Worm (Caenorhabditis elegans) whole organism, L4 larva: ENCODE measurements around the gene str-64.

ENCODE experiments used
- F26F4.8 ChIP-seq: fragments of 200-800 bp; sonication (Bioruptor generic); conservative IDR thresholded peaks from 2 replicates; pipeline ENCODE4 v1.3.6; 2022; ENCODE audit warnings: missing genetic modification characterization, missing compliant biosample characterization
- F37D6.2 ChIP-seq: sonication (generic microtip); optimal IDR thresholded peaks from 2 replicates; lab custom pipeline; 2016; ENCODE audit warnings: mild to moderate bottlenecking, missing genetic modification characterization, missing compliant biosample characterization
- F44E2.7 ChIP-seq: fragments of 200-800 bp; sonication (Bioruptor generic); IDR thresholded peaks from 2 replicates; pipeline ENCODE4 v2.1.2; 2022; ENCODE audit warnings: missing genetic modification characterization, missing compliant biosample characterization
- F49E8.2 ChIP-seq: sonication (generic microtip); optimal IDR thresholded peaks from 2 replicates; lab custom pipeline; 2016; ENCODE audit warnings: missing compliant biosample characterization, mild to moderate bottlenecking, missing genetic modification characterization, borderline replicate concordance
- R02D3.7 ChIP-seq: fragments of 150-350 bp; sonication (generic microtip); optimal IDR thresholded peaks from 3 replicates; lab custom pipeline; 2014; ENCODE audit warnings: missing biosample characterization, missing genetic modification characterization
- Y105C5A.15 ChIP-seq: fragments of 200-800 bp; sonication (Bioruptor generic); IDR thresholded peaks from 2 replicates; pipeline ENCODE4 v1.3.6; 2022; ENCODE audit warnings: missing genetic modification characterization, missing compliant biosample characterization
- ZK337.2 ChIP-seq: fragments of 200-800 bp; sonication (Bioruptor generic); IDR thresholded peaks from 2 replicates; pipeline ENCODE4 v1.3.6; 2022; ENCODE audit warnings: missing genetic modification reagents, missing genetic modification characterization, missing compliant biosample characterization
- ZK546.5 ChIP-seq, 2 experiments: sonication (generic microtip); optimal IDR thresholded peaks; 2 replicates each; lab custom pipeline; 2017; ENCODE audit warnings: missing biosample characterization in 2 of 2, missing genetic modification characterization in 2 of 2
- aha-1 ChIP-seq: fragments of 150-350 bp; peaks from one replicate; lab custom pipeline; 2014; ENCODE audit warnings: missing biosample characterization, missing genetic modification characterization
- aly-2 ChIP-seq: sonication (generic microtip); optimal IDR thresholded peaks from 2 replicates; lab custom pipeline; 2018; ENCODE audit warnings: missing biosample characterization, missing genetic modification characterization
- arid-1 ChIP-seq: fragments of 200-800 bp; sonication (Bioruptor generic); conservative IDR thresholded peaks from 2 replicates; pipeline ENCODE4 v1.3.6; 2022; ENCODE audit warnings: missing genetic modification reagents, missing genetic modification characterization, missing compliant biosample characterization
- ceh-28 ChIP-seq: fragments of 150-350 bp; optimal IDR thresholded peaks from 2 replicates; lab custom pipeline; 2014; ENCODE audit warnings: missing biosample characterization, missing genetic modification reagents, missing genetic modification characterization
- ces-1 ChIP-seq: fragments of 150-350 bp; sonication (generic microtip); optimal IDR thresholded peaks from 4 replicates; lab custom pipeline; 2014; ENCODE audit warnings: missing biosample characterization, missing genetic modification reagents, missing genetic modification characterization
- ctbp-1 ChIP-seq: fragments of 200-800 bp; sonication (Bioruptor generic); IDR thresholded peaks from 2 replicates; pipeline ENCODE4 v1.3.6; 2022; ENCODE audit warnings: missing genetic modification reagents, missing genetic modification characterization, missing compliant biosample characterization
- daf-16 ChIP-seq, 3 experiments: sonication (generic microtip); optimal IDR thresholded peaks; 2 replicates each; lab custom pipeline; 2016 to 2017; ENCODE audit warnings: missing genetic modification characterization in 3 of 3, missing genetic modification reagents in 3 of 3, mild to moderate bottlenecking in 2 of 3, missing compliant biosample characterization in 2 of 3, missing biosample characterization in 1 of 3, moderate library complexity in 1 of 3
- daf-19 ChIP-seq: fragments of 200-800 bp; sonication (Bioruptor generic); conservative IDR thresholded peaks from 2 replicates; pipeline ENCODE4 v1.3.6; 2022; ENCODE audit warnings: missing genetic modification characterization, missing compliant biosample characterization
- dmd-8 ChIP-seq: fragments of 200-800 bp; sonication (Bioruptor generic); IDR thresholded peaks from 2 replicates; pipeline ENCODE4 v1.3.6; 2022; ENCODE audit warnings: missing genetic modification characterization, missing compliant biosample characterization
- gei-8 ChIP-seq: fragments of 200-800 bp; sonication (Bioruptor generic); optimal IDR thresholded peaks from 2 replicates; lab custom pipeline; 2018; ENCODE audit warnings: mild to moderate bottlenecking, missing genetic modification characterization, missing compliant biosample characterization
- hlh-11 ChIP-seq: fragments of 200-800 bp; sonication (Bioruptor generic); optimal IDR thresholded peaks from 2 replicates; lab custom pipeline; 2018; ENCODE audit warnings: mild to moderate bottlenecking, missing genetic modification characterization, missing compliant biosample characterization
- hlh-30 ChIP-seq: sonication (generic microtip); optimal IDR thresholded peaks from 2 replicates; lab custom pipeline; 2017; ENCODE audit warnings: antibody characterized with exemption, mild to moderate bottlenecking, missing genetic modification characterization, missing compliant biosample characterization; ENCODE audit not compliant: insufficient read depth
- hmg-1.1 ChIP-seq: fragments of 200-800 bp; sonication (Bioruptor generic); IDR thresholded peaks from 2 replicates; pipeline ENCODE4 v1.3.6; 2022; ENCODE audit warnings: missing genetic modification reagents, missing genetic modification characterization, missing compliant biosample characterization
- lim-7 ChIP-seq: fragments of 200-800 bp; sonication (Bioruptor generic); IDR thresholded peaks from 2 replicates; pipeline ENCODE4 v1.3.6; 2022; ENCODE audit warnings: missing genetic modification characterization, missing compliant biosample characterization
- lin-15B ChIP-seq: fragments of 150-350 bp; sonication (generic microtip); optimal IDR thresholded peaks from 3 replicates; lab custom pipeline; 2014; ENCODE audit warnings: missing biosample characterization, missing genetic modification characterization
- lir-3 ChIP-seq: sonication (generic microtip); optimal IDR thresholded peaks from 2 replicates; lab custom pipeline; 2016; ENCODE audit warnings: mild to moderate bottlenecking, missing genetic modification characterization, missing compliant biosample characterization
- nhr-42 ChIP-seq: fragments of 200-800 bp; sonication (Bioruptor generic); IDR thresholded peaks from 2 replicates; pipeline ENCODE4 v1.3.6; 2022; ENCODE audit warnings: missing genetic modification characterization, missing compliant biosample characterization
- rbr-2 ChIP-seq: sonication (generic microtip); optimal IDR thresholded peaks from 2 replicates; lab custom pipeline; 2016; ENCODE audit warnings: missing genotype, missing genetic modification characterization, missing compliant biosample characterization
- set-16 ChIP-seq: fragments of 200-800 bp; sonication (Bioruptor generic); IDR thresholded peaks from 2 replicates; pipeline ENCODE4 v1.3.6; 2022; ENCODE audit warnings: missing genetic modification reagents, missing genetic modification characterization, missing compliant biosample characterization
- snpc-1.2 ChIP-seq: fragments of 200-800 bp; sonication (Bioruptor generic); IDR thresholded peaks from 2 replicates; pipeline ENCODE4 v1.3.6; 2022; ENCODE audit warnings: missing genetic modification reagents, missing genetic modification characterization, missing compliant biosample characterization
- tag-97 ChIP-seq: fragments of 200-800 bp; sonication (Bioruptor generic); IDR thresholded peaks from 2 replicates; pipeline ENCODE4 v1.3.6; 2022; ENCODE audit warnings: missing genetic modification characterization, missing compliant biosample characterization
- unc-62 ChIP-seq, 3 experiments: fragments of 150-350 bp in 1 of 3; sonication (generic microtip); optimal IDR thresholded peaks in 2 of 3; peaks in 1 of 3; 1 replicate in 1 of 3; 2 replicates in 2 of 3; lab custom pipeline; 2014 to 2017; ENCODE audit warnings: missing biosample characterization in 3 of 3, missing genetic modification characterization in 3 of 3, missing genetic modification reagents in 3 of 3, missing genotype in 1 of 3
- zfp-2 ChIP-seq: sonication (generic microtip); optimal IDR thresholded peaks from 2 replicates; lab custom pipeline; 2016; ENCODE audit warnings: mild to moderate bottlenecking, missing genetic modification characterization, missing compliant biosample characterization
- zfp-3 ChIP-seq: fragments of 200-800 bp; sonication (Bioruptor generic); conservative IDR thresholded peaks from 2 replicates; pipeline ENCODE4 v1.3.6; 2022; ENCODE audit warnings: missing genetic modification reagents, missing genetic modification characterization, missing compliant biosample characterization
- ztf-11 ChIP-seq: fragments of 150-350 bp; optimal IDR thresholded peaks from 2 replicates; lab custom pipeline; 2014; ENCODE audit warnings: missing biosample characterization, missing genetic modification characterization
- ztf-7 ChIP-seq: fragments of 150-350 bp; optimal IDR thresholded peaks from 2 replicates; lab custom pipeline; 2014; ENCODE audit warnings: missing biosample characterization, missing genetic modification characterization

str-64 gene

DNA sequence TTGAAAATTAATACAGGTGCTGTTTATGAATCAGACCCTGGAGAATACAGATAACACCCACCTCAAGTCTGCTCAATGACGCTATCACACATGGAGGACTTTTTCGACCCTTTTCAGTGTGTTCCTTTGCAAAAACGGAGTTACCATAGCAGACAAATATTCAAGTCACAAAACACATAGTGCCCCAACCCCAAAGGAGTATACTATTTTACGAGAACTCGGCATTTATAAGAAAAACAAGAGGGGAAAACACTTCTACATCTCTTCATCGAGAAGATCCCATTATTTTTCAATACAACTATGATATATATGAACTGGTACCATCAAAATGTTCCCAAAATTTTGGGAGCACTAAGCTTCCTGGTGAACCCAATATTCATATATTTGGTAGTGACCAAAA lies 38.4 kb upstream of the str-64 start, which contains the start of gene srj-7:
Gene srj-7, plus strand, starts transcription at position 301 of the 400 bp plus-strand sequence.
- TF ChIP-seq F37D6.2 (tag; lab: Kevin White, UChicago), result no peak
- TF ChIP-seq unc-62 (GFP tag; optimal IDR thresholded peaks at IDR 0.05 in 1 of 2; lab: Kevin White, UChicago), result peak in 1 of 2 experiments; percentile 39
- no peak for TF ChIP-seq unc-62 (tag; optimal IDR thresholded peaks at IDR 0.05; lab: Kevin White, UChicago)

ce11 chrV:3247515-3247914 lies 35.5 kb upstream of the str-64 start, which contains the start of gene srj-8:
Gene srj-8 (plus strand): TSS chrV:3247815.
- TF ChIP-seq daf-16 (GFP tag; optimal IDR thresholded peaks at IDR 0.05; lab: Kevin White, UChicago), result no peak
- TF ChIP-seq daf-16 (tag; optimal IDR thresholded peaks at IDR 0.05; lab: Kevin White, UChicago), result no peak
- TF ChIP-seq F44E2.7 (GFP tag; lab: Robert Waterston, UW), result no peak
- TF ChIP-seq hlh-11 (tag; lab: Kevin White, UChicago), result no peak
- TF ChIP-seq set-16 (GFP tag; lab: Robert Waterston, UW), result no peak
- no peak for TF ChIP-seq nhr-42 (GFP tag; lab: Robert Waterston, UW)
- TF ChIP-seq ZK337.2 (GFP tag; lab: Robert Waterston, UW), result no peak

- TF ChIP-seq aha-1 (tag; lab: Kevin White, UChicago), result no peak
- TF ChIP-seq lin-15B, result no peak
- no peak for TF ChIP-seq F49E8.2 (tag; lab: Kevin White, UChicago)
- no peak for TF ChIP-seq dmd-8 (GFP tag; lab: Robert Waterston, UW)
- no peak for TF ChIP-seq R02D3.7 (tag; lab: Kevin White, UChicago)
- TF ChIP-seq snpc-1.2 (GFP tag; lab: Robert Waterston, UW), result no peak
- no peak for TF ChIP-seq ZK546.5 (tag; optimal IDR thresholded peaks at IDR 0.05; lab: Kevin White, UChicago)
- TF ChIP-seq lir-3 (tag; lab: Kevin White, UChicago), result no peak
- no peak for TF ChIP-seq hmg-1.1 (GFP tag; lab: Robert Waterston, UW)
- TF ChIP-seq tag-97 (GFP tag; lab: Robert Waterston, UW), result no peak
- no peak for TF ChIP-seq hlh-30 (tag; lab: Kevin White, UChicago)
- TF ChIP-seq ceh-28 (tag; lab: Kevin White, UChicago), result no peak
Observed at ce11 chrV:3250153-3250552, 32.9 kb upstream of the str-64 start, which contains the start of gene T28A11.13. Gene T28A11.13 (minus strand): TSS chrV:3250253.

ce11 chrV:3256051-3256450 lies 27.0 kb upstream of the str-64 start, which contains the start of gene srt-63:
Gene srt-63 (minus strand): TSS chrV:3256151.
- TF ChIP-seq lim-7 (GFP tag; lab: Robert Waterston, UW), result no peak
- no peak for TF ChIP-seq ces-1 (GFP tag; lab: Kevin White, UChicago)
- no peak for TF ChIP-seq hmg-1.1 (GFP tag; lab: Robert Waterston, UW)
- no peak for TF ChIP-seq zfp-2 (tag; lab: Kevin White, UChicago)
- no peak for TF ChIP-seq ctbp-1 (GFP tag; lab: Robert Waterston, UW)
- TF ChIP-seq rbr-2 (tag; lab: Kevin White, UChicago), result no peak
- TF ChIP-seq zfp-3 (GFP tag; lab: Robert Waterston, UW), result no peak

DNA sequence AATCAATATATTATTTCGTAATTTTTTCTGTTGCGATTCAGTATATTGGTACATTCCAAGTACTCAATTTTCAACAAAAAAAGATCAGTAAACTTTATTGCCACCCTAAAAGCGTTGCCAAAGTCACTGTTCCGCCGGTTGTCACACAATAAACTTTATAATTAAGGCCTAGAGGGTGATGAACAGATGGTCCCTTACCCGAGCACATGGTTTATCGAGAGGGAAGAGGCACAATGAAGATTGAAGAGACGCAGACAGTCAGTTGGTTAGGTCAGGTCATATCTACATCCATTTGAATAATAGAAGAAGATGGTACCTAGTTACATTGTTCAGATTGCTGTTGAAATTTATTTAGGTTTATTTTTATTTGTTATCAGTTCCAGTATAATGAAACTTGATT lies 26.2 kb upstream of the str-64 start:
- no peak for TF ChIP-seq ZK546.5 (tag; optimal IDR thresholded peaks at IDR 0.05; lab: Kevin White, UChicago)
- no peak for TF ChIP-seq aly-2 (tag; lab: Kevin White, UChicago)
- no peak for TF ChIP-seq F26F4.8
- no peak for TF ChIP-seq ztf-7
- TF ChIP-seq ztf-11 (tag; lab: Kevin White, UChicago), result no peak
- TF ChIP-seq daf-19, result no peak
- no peak for TF ChIP-seq unc-62 (GFP tag; optimal IDR thresholded peaks at IDR 0.05 in 1 of 2; lab: Kevin White, UChicago)
- TF ChIP-seq unc-62 (tag; optimal IDR thresholded peaks at IDR 0.05; lab: Kevin White, UChicago), result no peak
- TF ChIP-seq arid-1 (GFP tag; lab: Robert Waterston, UW), result no peak
- TF ChIP-seq Y105C5A.15 (GFP tag; lab: Robert Waterston, UW), result no peak
- no peak for TF ChIP-seq gei-8 (GFP tag; lab: Kevin White, UChicago)
